Fruit fly (Drosophila melanogaster) whole organism, pupa: ENCODE measurements around the gene Pect.

Experiments
- CG13204 ChIP-seq: fragments of 200-800 bp; sonication (Bioruptor generic); optimal IDR thresholded peaks from 2 replicates; lab custom pipeline; 2018; ENCODE audit warnings: missing biosample characterization, mild to moderate bottlenecking, missing genetic modification characterization, moderate library complexity
- CG15710 ChIP-seq: fragments of 200-800 bp; sonication (Bioruptor generic); optimal IDR thresholded peaks from 2 replicates; lab custom pipeline; 2018; ENCODE audit warnings: missing biosample characterization, mild to moderate bottlenecking, missing genetic modification characterization, moderate library complexity
- CG32121 ChIP-seq: fragments of 200-800 bp; sonication (Bioruptor generic); IDR thresholded peaks from 2 replicates; pipeline ENCODE4 v1.3.6; 2022; ENCODE audit warnings: missing biosample characterization, missing genetic modification characterization
- CG34367 ChIP-seq: fragments of 200-800 bp; sonication (Bioruptor generic); optimal IDR thresholded peaks from 2 replicates; lab custom pipeline; 2018; ENCODE audit warnings: missing biosample characterization, mild to moderate bottlenecking, missing genetic modification characterization
- EcR ChIP-seq: fragments of 200-800 bp; sonication (Bioruptor generic); optimal IDR thresholded peaks from 3 replicates; lab custom pipeline; 2019; ENCODE audit warnings: missing biosample characterization, missing genetic modification characterization, mild to moderate bottlenecking, moderate library complexity, missing genetic modification reagents
- Snoo ChIP-seq: fragments of 200-800 bp; sonication (Bioruptor generic); optimal IDR thresholded peaks from 3 replicates; lab custom pipeline; 2017; ENCODE audit warnings: missing biosample characterization, mild to moderate bottlenecking, missing genetic modification characterization, inconsistent platforms

DNA sequence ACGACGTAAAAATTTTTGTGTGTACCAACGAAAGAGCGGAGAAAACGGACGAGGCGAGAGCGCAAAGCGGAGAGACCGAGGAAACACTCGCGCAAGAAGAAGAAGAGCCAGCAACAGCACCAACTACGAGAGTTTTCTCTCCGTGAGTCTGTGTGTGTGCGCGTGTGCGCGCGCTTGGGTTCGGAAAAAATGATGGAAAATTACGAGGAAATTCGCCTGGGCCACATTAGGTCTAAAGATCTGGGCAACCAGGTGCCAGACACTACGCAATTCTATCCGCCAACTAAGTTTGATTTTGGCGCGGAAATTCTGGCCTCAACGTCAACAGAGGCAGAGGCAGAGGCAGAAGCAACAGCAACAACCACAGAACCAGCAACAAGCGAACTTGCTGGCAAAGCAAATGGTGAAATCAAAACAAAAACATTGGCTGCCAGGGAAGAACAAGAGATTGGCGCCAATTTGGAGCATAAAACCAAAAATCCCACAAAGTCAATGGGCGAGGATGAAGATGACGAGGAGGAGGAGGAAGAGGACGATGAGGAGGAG is 37.7 kb upstream of the Pect start, which contains the start of gene DnaJ-H:
- TF ChIP-seq CG13204 (GFP tag; lab: Kevin White, UChicago), result no peak
- TF ChIP-seq CG32121 (GFP tag; lab: Robert Waterston, UW), result no peak
- TF ChIP-seq CG15710 (tag; lab: Kevin White, UChicago), result no peak
- TF ChIP-seq Snoo (tag; lab: Kevin White, UChicago), result no peak
- TF ChIP-seq CG34367 (tag; lab: Kevin White, UChicago), result no peak
- no peak for TF ChIP-seq EcR (GFP tag; lab: Kevin White, UChicago)
